Fruit fly (Drosophila melanogaster) whole organism, embryonic: ENCODE results near the gene Awh.

ENCODE experiments used
- Ada2b ChIP-seq: fragments of 200-800 bp; sonication (Bioruptor generic); IDR thresholded peaks from 2 replicates; pipeline ENCODE4 v1.3.6; 2022; ENCODE audit warnings: missing biosample characterization, missing genetic modification characterization
- B-H1 ChIP-seq: fragments of 200-800 bp; sonication (Bioruptor generic); IDR thresholded peaks from 3 replicates; pipeline ENCODE4 v1.3.6; 2022; ENCODE audit warnings: missing biosample characterization, missing genetic modification characterization
- CG10267 ChIP-seq: fragments of 200-800 bp; sonication (Bioruptor generic); optimal IDR thresholded peaks from 2 replicates; lab custom pipeline; 2018; ENCODE audit warnings: missing biosample characterization, mild to moderate bottlenecking, missing genetic modification characterization, moderate library complexity
- CG10321 ChIP-seq: fragments of 200-800 bp; sonication (Bioruptor generic); IDR thresholded peaks from 2 replicates; pipeline ENCODE4 v1.3.6; 2022; ENCODE audit warnings: missing biosample characterization, missing genetic modification characterization
- CG10431 ChIP-seq: fragments of 200-800 bp; sonication (Bioruptor generic); optimal IDR thresholded peaks from 3 replicates; lab custom pipeline; 2018; ENCODE audit warnings: missing biosample characterization, mild to moderate bottlenecking, missing genetic modification characterization
- CG11247 ChIP-seq: fragments of 200-800 bp; sonication (Bioruptor generic); IDR thresholded peaks from 2 replicates; pipeline ENCODE4 v1.3.6; 2022; ENCODE audit warnings: missing biosample characterization, missing genetic modification characterization
- CG11696 ChIP-seq: fragments of 200-800 bp; sonication (Bioruptor generic); IDR thresholded peaks from 2 replicates; pipeline ENCODE4 v1.3.6; 2022; ENCODE audit warnings: missing biosample characterization, missing genetic modification characterization
- CG13424 ChIP-seq: fragments of 200-800 bp; sonication (Bioruptor generic); optimal IDR thresholded peaks from 2 replicates; lab custom pipeline; 2019; ENCODE audit warnings: missing biosample characterization, mild to moderate bottlenecking, missing genetic modification characterization, moderate library complexity
- CG13775 ChIP-seq: fragments of 200-800 bp; sonication (Bioruptor generic); optimal IDR thresholded peaks from 3 replicates; lab custom pipeline; 2017; ENCODE audit warnings: missing biosample characterization, mild to moderate bottlenecking, missing genetic modification characterization
- CG15696 ChIP-seq: fragments of 200-800 bp; sonication (Bioruptor generic); optimal IDR thresholded peaks from 2 replicates; lab custom pipeline; 2019; ENCODE audit warnings: missing biosample characterization, mild to moderate bottlenecking, missing genetic modification characterization, moderate library complexity
- CG17359 ChIP-seq: fragments of 200-800 bp; sonication (Bioruptor generic); optimal IDR thresholded peaks from 3 replicates; lab custom pipeline; 2018; ENCODE audit warnings: missing biosample characterization, mild to moderate bottlenecking, missing genetic modification characterization, moderate library complexity
- CG2889 ChIP-seq: fragments of 200-800 bp; sonication (Bioruptor generic); IDR thresholded peaks from 3 replicates; pipeline ENCODE4 v1.3.6; 2022; ENCODE audit warnings: missing biosample characterization, missing genetic modification characterization
- CG32772 ChIP-seq: fragments of 200-800 bp; sonication (Bioruptor generic); IDR thresholded peaks from 2 replicates; pipeline ENCODE4 v1.3.6; 2022; ENCODE audit warnings: missing biosample characterization, missing genetic modification characterization
- CG33557 ChIP-seq: fragments of 200-800 bp; sonication (Bioruptor generic); optimal IDR thresholded peaks from 2 replicates; lab custom pipeline; 2019; ENCODE audit warnings: missing biosample characterization, mild to moderate bottlenecking, missing genetic modification characterization, moderate library complexity
- CG34376 ChIP-seq: fragments of 200-800 bp; sonication (Bioruptor generic); optimal IDR thresholded peaks from 2 replicates; lab custom pipeline; 2018; ENCODE audit warnings: missing biosample characterization, mild to moderate bottlenecking, missing genetic modification characterization
- CG4707 ChIP-seq: fragments of 200-800 bp; sonication (Bioruptor generic); optimal IDR thresholded peaks from 2 replicates; lab custom pipeline; 2018; ENCODE audit warnings: missing biosample characterization, mild to moderate bottlenecking, missing genetic modification characterization, moderate library complexity
- CG7786 ChIP-seq: fragments of 200-800 bp; sonication (Bioruptor generic); optimal IDR thresholded peaks from 2 replicates; lab custom pipeline; 2016; ENCODE audit warnings: missing biosample characterization, missing genetic modification characterization
- Dek ChIP-seq: fragments of 200-800 bp; sonication (Bioruptor generic); optimal IDR thresholded peaks from 3 replicates; lab custom pipeline; 2019; ENCODE audit warnings: missing biosample characterization, mild to moderate bottlenecking, missing genetic modification characterization, moderate library complexity
- Doc2 ChIP-seq: fragments of 200-800 bp; sonication (Bioruptor generic); IDR thresholded peaks from 2 replicates; pipeline ENCODE4 v1.3.6; 2022; ENCODE audit warnings: missing biosample characterization, missing genetic modification characterization
- Elba2 ChIP-seq: fragments of 200-800 bp; sonication (Bioruptor generic); optimal IDR thresholded peaks from 3 replicates; lab custom pipeline; 2016; ENCODE audit warnings: missing biosample characterization, missing genetic modification characterization
- HmgZ ChIP-seq: fragments of 200-800 bp; sonication (Bioruptor generic); optimal IDR thresholded peaks from 2 replicates; lab custom pipeline; 2018; ENCODE audit warnings: missing biosample characterization, mild to moderate bottlenecking, missing genetic modification characterization
- MTF-1 ChIP-seq: fragments of 200-800 bp; sonication (Bioruptor generic); optimal IDR thresholded peaks from 2 replicates; lab custom pipeline; 2018; ENCODE audit warnings: missing biosample characterization, mild to moderate bottlenecking, missing genetic modification characterization, borderline replicate concordance
- Med ChIP-seq: fragments of 200-800 bp; sonication (Bioruptor generic); peaks from one replicate; lab custom pipeline; 2016; ENCODE audit warnings: missing biosample characterization, missing genetic modification characterization, mild to moderate bottlenecking, inconsistent platforms, moderate library complexity
- Mes4 ChIP-seq: fragments of 200-800 bp; sonication (Bioruptor generic); optimal IDR thresholded peaks from 2 replicates; lab custom pipeline; 2016; ENCODE audit warnings: missing biosample characterization, missing genetic modification characterization
- Opbp ChIP-seq: fragments of 200-800 bp; sonication (Bioruptor generic); IDR thresholded peaks from 3 replicates; pipeline ENCODE4 v1.3.6; 2022; ENCODE audit warnings: missing biosample characterization, missing genetic modification characterization; ENCODE audit not compliant: partially characterized antibody
- PHDP ChIP-seq: fragments of 200-800 bp; sonication (Bioruptor generic); optimal IDR thresholded peaks from 3 replicates; lab custom pipeline; 2018; ENCODE audit warnings: missing biosample characterization, mild to moderate bottlenecking, missing genetic modification characterization, moderate library complexity
- Poxn ChIP-seq: fragments of 200-800 bp; sonication (Bioruptor generic); IDR thresholded peaks from 2 replicates; pipeline ENCODE4 v1.3.6; 2022; ENCODE audit warnings: missing biosample characterization, missing genetic modification characterization
- Scr ChIP-seq: fragments of 200-800 bp; sonication (Bioruptor generic); IDR thresholded peaks from 2 replicates; pipeline ENCODE4 v1.3.6; 2022; ENCODE audit warnings: missing biosample characterization, missing genetic modification characterization; ENCODE audit not compliant: partially characterized antibody
- Spps ChIP-seq: fragments of 200-800 bp; sonication (Bioruptor generic); optimal IDR thresholded peaks from 2 replicates; lab custom pipeline; 2018; ENCODE audit warnings: missing biosample characterization, mild to moderate bottlenecking, missing genetic modification characterization
- Taf1 ChIP-seq: fragments of 200-800 bp; sonication (Bioruptor generic); IDR thresholded peaks from 2 replicates; pipeline ENCODE4 v1.3.6; 2022; ENCODE audit warnings: missing biosample characterization, missing genetic modification characterization
- Usf ChIP-seq: fragments of 200-800 bp; sonication (Bioruptor generic); optimal IDR thresholded peaks from 2 replicates; lab custom pipeline; 2017; ENCODE audit warnings: missing genotype, missing biosample characterization, missing genetic modification characterization
- Xrp1 ChIP-seq: fragments of 200-800 bp; sonication (Bioruptor generic); IDR thresholded peaks from 2 replicates; pipeline ENCODE4 v1.3.6; 2022; ENCODE audit warnings: missing biosample characterization, missing genetic modification characterization
- amos ChIP-seq: fragments of 200-800 bp; sonication (Bioruptor generic); IDR thresholded peaks from 2 replicates; pipeline ENCODE4 v1.3.6; 2022; ENCODE audit warnings: missing biosample characterization, missing genetic modification characterization; ENCODE audit not compliant: partially characterized antibody
- ap ChIP-seq: fragments of 200-800 bp; sonication (Bioruptor generic); IDR thresholded peaks from 2 replicates; pipeline ENCODE4 v1.3.6; 2022; ENCODE audit warnings: missing biosample characterization, missing genetic modification characterization
- bbx ChIP-seq: fragments of 200-800 bp; sonication (Bioruptor generic); IDR thresholded peaks from 2 replicates; pipeline ENCODE4 v1.3.6; 2022; ENCODE audit warnings: missing biosample characterization, missing genetic modification characterization; ENCODE audit not compliant: partially characterized antibody
- corto ChIP-seq: fragments of 200-800 bp; sonication (Bioruptor generic); optimal IDR thresholded peaks from 2 replicates; lab custom pipeline; 2016; ENCODE audit warnings: missing biosample characterization, mild to moderate bottlenecking, missing genetic modification characterization, moderate library complexity
- dmrt99B ChIP-seq: fragments of 200-800 bp; sonication (Bioruptor generic); optimal IDR thresholded peaks from 2 replicates; lab custom pipeline; 2018; ENCODE audit warnings: missing biosample characterization, mild to moderate bottlenecking, missing genetic modification characterization, moderate library complexity
- fd102C ChIP-seq: fragments of 200-800 bp; sonication (Bioruptor generic); optimal IDR thresholded peaks from 2 replicates; lab custom pipeline; 2018; ENCODE audit warnings: missing biosample characterization, mild to moderate bottlenecking, missing genetic modification characterization, moderate library complexity
- fd96Cb ChIP-seq: fragments of 200-800 bp; sonication (Bioruptor generic); optimal IDR thresholded peaks from 2 replicates; lab custom pipeline; 2018; ENCODE audit warnings: missing biosample characterization, mild to moderate bottlenecking, missing genetic modification characterization, moderate library complexity
- gcm2 ChIP-seq: fragments of 200-800 bp; sonication (Bioruptor generic); optimal IDR thresholded peaks from 2 replicates; lab custom pipeline; 2016; ENCODE audit warnings: missing biosample characterization, missing genetic modification characterization
- gem ChIP-seq: fragments of 200-800 bp; sonication (Bioruptor generic); optimal IDR thresholded peaks from 2 replicates; lab custom pipeline; 2019; ENCODE audit warnings: missing biosample characterization, mild to moderate bottlenecking, missing genetic modification characterization, moderate library complexity
- gsb ChIP-seq: fragments of 200-800 bp; sonication (Bioruptor generic); IDR thresholded peaks from 2 replicates; pipeline ENCODE4 v1.3.6; 2022; ENCODE audit warnings: missing biosample characterization, missing genetic modification characterization
- h ChIP-seq: fragments of >200 bp; optimal IDR thresholded peaks from 2 replicates; lab custom pipeline; 2017
- lab ChIP-seq: fragments of 200-800 bp; sonication (Bioruptor generic); optimal IDR thresholded peaks from 3 replicates; lab custom pipeline; 2017; ENCODE audit warnings: missing biosample characterization, missing genetic modification characterization, mild to moderate bottlenecking, moderate library complexity, missing genetic modification reagents
- row ChIP-seq: fragments of 200-800 bp; sonication (Bioruptor generic); IDR thresholded peaks from 3 replicates; pipeline ENCODE4 v1.3.6; 2022; ENCODE audit warnings: missing biosample characterization, missing genetic modification characterization
- run ChIP-seq: fragments of 200-800 bp; sonication (Bioruptor generic); optimal IDR thresholded peaks from 3 replicates; lab custom pipeline; 2018; ENCODE audit warnings: missing biosample characterization, mild to moderate bottlenecking, missing genetic modification characterization
- sim ChIP-seq: fragments of 200-800 bp; sonication (Bioruptor generic); IDR thresholded peaks from 2 replicates; pipeline ENCODE4 v1.3.6; 2022; ENCODE audit warnings: missing biosample characterization, missing genetic modification characterization
- sob ChIP-seq: fragments of 200-800 bp; sonication (Bioruptor generic); IDR thresholded peaks from 2 replicates; pipeline ENCODE4 v1.3.6; 2022; ENCODE audit warnings: missing biosample characterization, missing genetic modification characterization
- tin ChIP-seq: fragments of 200-800 bp; sonication (Bioruptor generic); optimal IDR thresholded peaks from 3 replicates; lab custom pipeline; 2016; ENCODE audit warnings: missing biosample characterization, missing genetic modification characterization
- tll ChIP-seq, 2 experiments: fragments of 200-800 bp in 1 of 2; fragments of >200 bp in 1 of 2; sonication (Bioruptor generic) in 1 of 2; optimal IDR thresholded peaks; 2 replicates each; lab custom pipeline; 2017 to 2019; ENCODE audit warnings: missing biosample characterization in 2 of 2, missing genetic modification characterization in 2 of 2, mild to moderate bottlenecking in 1 of 2, moderate library complexity in 1 of 2
- zen ChIP-seq: fragments of 200-800 bp; sonication (Bioruptor generic); optimal IDR thresholded peaks from 3 replicates; lab custom pipeline; 2018; ENCODE audit warnings: missing biosample characterization, mild to moderate bottlenecking, missing genetic modification characterization, moderate library complexity

Gene Awh

dm6 chr3L:3797681-3798080, 48.3 kb upstream of the Awh start:
- no peak for TF ChIP-seq CG2889 (GFP tag; lab: Robert Waterston, UW)
- TF ChIP-seq dmrt99B (tag; lab: Kevin White, UChicago): peak; percentile 2
- no peak for TF ChIP-seq CG10267
- TF ChIP-seq Taf1 (GFP tag; lab: Robert Waterston, UW): no peak
- no peak for TF ChIP-seq CG7786 (GFP tag; lab: Kevin White, UChicago)
- TF ChIP-seq CG11247 (GFP tag; lab: Robert Waterston, UW): no peak
- TF ChIP-seq tll (GFP tag; optimal IDR thresholded peaks at IDR 0.05; lab: Kevin White, UChicago): no peak
- no peak for TF ChIP-seq tin (GFP tag; lab: Kevin White, UChicago)
- TF ChIP-seq fd96Cb (tag; lab: Kevin White, UChicago): no peak
- TF ChIP-seq CG10431 (GFP tag; lab: Kevin White, UChicago): no peak
- no peak for TF ChIP-seq run (tag; lab: Kevin White, UChicago)
- TF ChIP-seq Xrp1 (GFP tag; lab: Robert Waterston, UW): peak; percentile 16; the same call in 1 of the 2 replicates
- TF ChIP-seq gem: peak; percentile 22
- TF ChIP-seq Doc2: no peak
- TF ChIP-seq Dek (tag; lab: Kevin White, UChicago): no peak
- no peak for TF ChIP-seq Spps
- no peak for TF ChIP-seq sim (GFP tag; lab: Robert Waterston, UW)
- TF ChIP-seq HmgZ (tag; lab: Kevin White, UChicago): no peak
- TF ChIP-seq Poxn (GFP tag; lab: Robert Waterston, UW): no peak
- 0 out of 3 replicates have a peak, but pooled peaks have one; percentile 18 for TF ChIP-seq row (GFP tag; lab: Robert Waterston, UW)
- peak; percentile 65 for TF ChIP-seq Med (GFP tag; lab: Kevin White, UChicago)
- TF ChIP-seq zen (tag; lab: Kevin White, UChicago): no peak
- no peak for TF ChIP-seq bbx (GFP tag; lab: Robert Waterston, UW)
- TF ChIP-seq Scr (GFP tag; lab: Robert Waterston, UW): no peak
- peak; percentile 4 for TF ChIP-seq lab
- TF ChIP-seq fd102C (GFP tag; lab: Kevin White, UChicago): no peak
- TF ChIP-seq CG4707 (GFP tag; lab: Kevin White, UChicago): no peak
- TF ChIP-seq amos (GFP tag; lab: Robert Waterston, UW): no peak
- TF ChIP-seq B-H1 (GFP tag; lab: Robert Waterston, UW): no peak
- TF ChIP-seq gsb: no peak
- no peak for TF ChIP-seq Mes4
- TF ChIP-seq Ada2b (GFP tag; lab: Robert Waterston, UW): no peak
- no peak for TF ChIP-seq ap (GFP tag; lab: Robert Waterston, UW)
- TF ChIP-seq corto (GFP tag; lab: Kevin White, UChicago): no peak
- no peak for TF ChIP-seq CG15696
- no peak for TF ChIP-seq Opbp (GFP tag; lab: Robert Waterston, UW)
- TF ChIP-seq CG10321 (GFP tag; lab: Robert Waterston, UW): no peak
- TF ChIP-seq sob (GFP tag; lab: Robert Waterston, UW): 0 out of 2 replicates have a peak, but pooled peaks have one; percentile 24
- TF ChIP-seq CG17359 (tag; lab: Kevin White, UChicago): no peak
- TF ChIP-seq CG34376: no peak
- TF ChIP-seq Elba2: no peak
- TF ChIP-seq CG11696 (GFP tag; lab: Robert Waterston, UW): no peak
- no peak for TF ChIP-seq CG33557
- no peak for TF ChIP-seq h (lab: Kevin White, UChicago)
- TF ChIP-seq gcm2 (GFP tag; lab: Kevin White, UChicago): no peak
- no peak for TF ChIP-seq MTF-1
- TF ChIP-seq CG13424 (tag; lab: Kevin White, UChicago): no peak
- no peak for TF ChIP-seq CG13775
- peak; percentile 11 for TF ChIP-seq PHDP (tag; lab: Kevin White, UChicago)
- TF ChIP-seq Usf: no peak
- no peak for TF ChIP-seq CG32772 (GFP tag; lab: Robert Waterston, UW)
